Worm (Caenorhabditis elegans) whole organism, L2 larva: ENCODE measurements around the gene Y62H9A.2.

Experiments used
- C34F6.9 ChIP-seq: fragments of 150-350 bp; optimal IDR thresholded peaks from 2 replicates; lab custom pipeline; 2014; ENCODE audit warnings: missing biosample characterization, missing genetic modification characterization
- R02D3.7 ChIP-seq: fragments of 150-350 bp; optimal IDR thresholded peaks from 2 replicates; lab custom pipeline; 2014; ENCODE audit warnings: missing biosample characterization, missing genetic modification characterization
- ZK546.5 ChIP-seq: sonication (generic microtip); optimal IDR thresholded peaks from 2 replicates; lab custom pipeline; 2017; ENCODE audit warnings: missing biosample characterization, missing genetic modification characterization
- alr-1 ChIP-seq: fragments of 150-350 bp; optimal IDR thresholded peaks from 2 replicates; lab custom pipeline; 2014; ENCODE audit warnings: missing biosample characterization, missing genetic modification characterization
- aly-2 ChIP-seq: fragments of 150-350 bp; optimal IDR thresholded peaks from 2 replicates; lab custom pipeline; 2014; ENCODE audit warnings: missing biosample characterization, missing genetic modification characterization
- ama-1 ChIP-seq: fragments of 150-350 bp; optimal IDR thresholded peaks from 2 replicates; lab custom pipeline; 2018; ENCODE audit warnings: inconsistent platforms
- blmp-1 ChIP-seq: sonication (generic microtip); optimal IDR thresholded peaks from 2 replicates; lab custom pipeline; 2017; ENCODE audit warnings: missing genetic modification characterization, mild to moderate bottlenecking, missing compliant biosample characterization, antibody characterized with exemption, moderate library complexity; ENCODE audit not compliant: insufficient read depth
- ceh-16 ChIP-seq: fragments of 150-350 bp; optimal IDR thresholded peaks from 2 replicates; lab custom pipeline; 2014; ENCODE audit warnings: missing biosample characterization, missing genetic modification characterization
- ceh-82 ChIP-seq: fragments of 150-350 bp; optimal IDR thresholded peaks from 2 replicates; lab custom pipeline; 2014; ENCODE audit warnings: missing biosample characterization, missing genetic modification characterization
- crh-2 ChIP-seq: sonication (generic microtip); optimal IDR thresholded peaks from 2 replicates; lab custom pipeline; 2017; ENCODE audit warnings: missing biosample characterization, missing genetic modification characterization
- dmd-4 ChIP-seq: sonication (generic microtip); optimal IDR thresholded peaks from 2 replicates; lab custom pipeline; 2017; ENCODE audit warnings: missing biosample characterization, missing genetic modification characterization
- egl-27 ChIP-seq: sonication (generic microtip); optimal IDR thresholded peaks from 3 replicates; lab custom pipeline; 2017; ENCODE audit warnings: missing biosample characterization, missing genetic modification reagents, missing genetic modification characterization
- elt-1 ChIP-seq: fragments of 150-350 bp; optimal IDR thresholded peaks from 2 replicates; lab custom pipeline; 2014; ENCODE audit warnings: missing biosample characterization, missing genetic modification characterization
- elt-3 ChIP-seq: sonication (generic microtip); optimal IDR thresholded peaks from 2 replicates; lab custom pipeline; 2017; ENCODE audit warnings: missing biosample characterization, missing genetic modification characterization
- gmeb-1 ChIP-seq: fragments of 150-350 bp; optimal IDR thresholded peaks from 2 replicates; lab custom pipeline; 2014; ENCODE audit warnings: missing biosample characterization, missing genetic modification characterization
- lin-11 ChIP-seq: fragments of 150-350 bp; sonication (generic microtip); optimal IDR thresholded peaks from 2 replicates; lab custom pipeline; 2014; ENCODE audit warnings: missing biosample characterization, missing genetic modification characterization, inconsistent platforms, mixed read lengths
- lin-39 ChIP-seq: fragments of 150-350 bp; optimal IDR thresholded peaks from 2 replicates; lab custom pipeline; 2014; ENCODE audit warnings: missing biosample characterization, missing genetic modification reagents, missing genetic modification characterization
- mab-5 ChIP-seq: fragments of 150-350 bp; optimal IDR thresholded peaks from 2 replicates; lab custom pipeline; 2014; ENCODE audit warnings: missing biosample characterization, missing genetic modification characterization
- mbf-1 ChIP-seq: sonication (generic microtip); optimal IDR thresholded peaks from 2 replicates; lab custom pipeline; 2017; ENCODE audit warnings: missing biosample characterization, missing genetic modification characterization
- mdl-1 ChIP-seq, 2 experiments: fragments of 150-350 bp in 1 of 2; sonication (generic microtip) in 1 of 2; optimal IDR thresholded peaks; 2 replicates each; lab custom pipeline; 2017; ENCODE audit warnings: missing biosample characterization in 2 of 2, missing genetic modification characterization in 2 of 2
- nhr-10 ChIP-seq: sonication (generic microtip); optimal IDR thresholded peaks from 2 replicates; lab custom pipeline; 2017; ENCODE audit warnings: missing biosample characterization, missing genetic modification characterization
- nhr-11 ChIP-seq: fragments of 150-350 bp; optimal IDR thresholded peaks from 2 replicates; lab custom pipeline; 2014; ENCODE audit warnings: missing biosample characterization, missing genetic modification characterization
- nhr-12 ChIP-seq: fragments of 150-350 bp; optimal IDR thresholded peaks from 2 replicates; lab custom pipeline; 2014; ENCODE audit warnings: missing biosample characterization, missing genetic modification characterization
- nhr-129 ChIP-seq: fragments of 150-350 bp; optimal IDR thresholded peaks from 2 replicates; lab custom pipeline; 2014; ENCODE audit warnings: missing biosample characterization, missing genetic modification characterization
- nhr-21 ChIP-seq: fragments of 150-350 bp; optimal IDR thresholded peaks from 2 replicates; lab custom pipeline; 2014; ENCODE audit warnings: missing biosample characterization, missing genetic modification characterization
- nhr-237 ChIP-seq: fragments of 150-350 bp; optimal IDR thresholded peaks from 2 replicates; lab custom pipeline; 2014; ENCODE audit warnings: missing biosample characterization, missing genetic modification characterization
- nhr-77 ChIP-seq: fragments of 150-350 bp; optimal IDR thresholded peaks from 2 replicates; lab custom pipeline; 2014; ENCODE audit warnings: missing biosample characterization, missing genetic modification characterization
- skn-1 ChIP-seq: sonication (generic microtip); optimal IDR thresholded peaks from 2 replicates; lab custom pipeline; 2017; ENCODE audit warnings: missing biosample characterization, missing genetic modification characterization
- sma-3 ChIP-seq: sonication (generic microtip); optimal IDR thresholded peaks from 2 replicates; lab custom pipeline; 2016; ENCODE audit warnings: missing genetic modification reagents, missing genetic modification characterization, missing compliant biosample characterization
- snpc-4 ChIP-seq: fragments of 150-350 bp; optimal IDR thresholded peaks from 2 replicates; lab custom pipeline; 2014; ENCODE audit warnings: missing biosample characterization, missing genetic modification characterization
- unc-39 ChIP-seq: fragments of 150-350 bp; optimal IDR thresholded peaks from 2 replicates; lab custom pipeline; 2014; ENCODE audit warnings: missing biosample characterization, missing genetic modification characterization
- unc-55 ChIP-seq: fragments of 150-350 bp; sonication (generic microtip); optimal IDR thresholded peaks from 3 replicates; lab custom pipeline; 2014; ENCODE audit warnings: missing biosample characterization, missing genetic modification reagents, missing genetic modification characterization
- unc-62 ChIP-seq: fragments of 150-350 bp; optimal IDR thresholded peaks from 2 replicates; lab custom pipeline; 2014; ENCODE audit warnings: missing biosample characterization, missing genetic modification reagents, missing genetic modification characterization
- ztf-11 ChIP-seq: sonication (generic microtip); optimal IDR thresholded peaks from 2 replicates; lab custom pipeline; 2017; ENCODE audit warnings: missing biosample characterization, missing genetic modification characterization
- ztf-4 ChIP-seq: fragments of 150-350 bp; optimal IDR thresholded peaks from 2 replicates; lab custom pipeline; 2014; ENCODE audit warnings: missing biosample characterization, missing genetic modification characterization

Gene Y62H9A.2

ce11 chrX:11852494-11852893 lies 25.5 kb downstream of the Y62H9A.2 start, which contains the start of gene xtr-1:
Gene xtr-1, plus strand, starts transcription at chrX:11852794.
- TF ChIP-seq unc-39 (tag; lab: Kevin White, UChicago) (no peak), sma-3 (no peak), nhr-12 (tag; lab: Kevin White, UChicago) (no peak)
- TF ChIP-seq, all 48 proteins: peak for 0

DNA sequence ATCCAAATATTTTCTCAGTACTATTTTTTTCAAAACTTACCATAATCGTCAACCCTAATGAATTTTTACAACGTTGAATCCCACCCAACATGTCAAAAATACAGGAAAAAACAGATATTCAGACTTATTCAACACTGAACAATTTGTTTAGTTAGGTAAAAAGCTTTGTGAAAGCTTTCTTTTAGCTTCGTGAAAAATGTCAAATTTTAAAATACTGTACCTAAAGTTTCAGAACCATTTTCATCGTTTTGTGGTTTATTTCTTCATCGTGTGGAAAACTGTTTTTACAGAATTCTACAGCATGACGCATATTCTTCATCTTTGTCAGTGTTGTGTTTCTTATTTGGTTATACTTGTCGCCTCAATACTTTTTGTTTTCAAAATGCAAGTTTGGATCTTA lies 27.4 kb downstream of the Y62H9A.2 start, which contains the start of gene F54F7.14:
F54F7.14 (plus strand) TSS at position 301 of the 400 bp plus-strand sequence.
- TF ChIP-seq sma-3, result no peak
- TF ChIP-seq ztf-4 (tag; lab: Kevin White, UChicago), result no peak
- TF ChIP-seq R02D3.7 (tag; lab: Kevin White, UChicago), result no peak
- TF ChIP-seq aly-2 (tag; lab: Kevin White, UChicago), result no peak
- TF ChIP-seq nhr-21 (tag; lab: Kevin White, UChicago), result no peak
- TF ChIP-seq gmeb-1 (tag; lab: Kevin White, UChicago), result no peak
- TF ChIP-seq nhr-129, result no peak
- no peak for TF ChIP-seq nhr-10 (tag; lab: Kevin White, UChicago)
- TF ChIP-seq snpc-4, result no peak

DNA sequence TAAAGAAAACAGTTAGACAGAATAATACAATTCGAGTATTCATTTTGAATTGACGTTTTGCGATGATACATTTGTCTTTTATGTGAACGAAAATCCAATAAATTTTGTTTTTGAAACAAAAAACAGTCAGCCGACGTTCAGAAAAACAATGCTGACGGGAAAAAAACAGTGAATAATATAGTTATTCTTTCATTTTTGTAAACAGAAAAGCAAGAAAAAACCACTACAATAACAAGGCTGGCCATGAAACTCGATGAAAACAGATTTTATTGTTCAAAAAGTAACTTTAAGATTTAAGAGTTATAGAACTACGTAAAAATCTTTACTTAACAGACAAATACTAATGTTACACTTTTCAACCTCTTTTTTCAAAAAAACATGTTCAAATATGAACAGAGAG lies 27.9 kb downstream of the Y62H9A.2 start, which contains the start of gene F54F7.3:
F54F7.3 (minus strand) TSS at position 101 of the 400 bp plus-strand sequence.
- no peak for TF ChIP-seq nhr-11 (tag; lab: Kevin White, UChicago)
- no peak for TF ChIP-seq unc-55 (GFP tag; lab: Kevin White, UChicago)
- TF ChIP-seq lin-39 (tag; lab: Kevin White, UChicago), result no peak
- TF ChIP-seq nhr-77 (tag; lab: Kevin White, UChicago), result no peak
- TF ChIP-seq mbf-1, result no peak
- TF ChIP-seq egl-27 (tag; lab: Kevin White, UChicago), result no peak
- no peak for TF ChIP-seq skn-1 (tag; lab: Kevin White, UChicago)
- TF ChIP-seq ZK546.5 (tag; lab: Kevin White, UChicago), result no peak
- no peak for TF ChIP-seq lin-11 (tag; lab: Kevin White, UChicago)
- no peak for TF ChIP-seq elt-1
- TF ChIP-seq C34F6.9 (tag; lab: Kevin White, UChicago), result no peak
- no peak for TF ChIP-seq crh-2 (tag; lab: Kevin White, UChicago)
- TF ChIP-seq nhr-129, result no peak
- TF ChIP-seq, all 48 proteins: peak for 0

ce11 chrX:11848618-11849017 lies 29.4 kb downstream of the Y62H9A.2 start, which contains the start of gene F54F7.9:
Gene F54F7.9, minus strand, starts transcription at chrX:11848718.
- TF ChIP-seq ceh-82 (no peak), elt-3 (tag; lab: Kevin White, UChicago) (no peak), alr-1 (tag; lab: Kevin White, UChicago) (no peak), ztf-11 (tag; lab: Kevin White, UChicago) (no peak), unc-62 (no peak), ZK546.5 (tag; lab: Kevin White, UChicago) (no peak), mab-5 (tag; lab: Kevin White, UChicago) (no peak), skn-1 (tag; lab: Kevin White, UChicago) (no peak), mdl-1 (tag; optimal IDR thresholded peaks at IDR 0.05; lab: Kevin White, UChicago) (no peak)

DNA sequence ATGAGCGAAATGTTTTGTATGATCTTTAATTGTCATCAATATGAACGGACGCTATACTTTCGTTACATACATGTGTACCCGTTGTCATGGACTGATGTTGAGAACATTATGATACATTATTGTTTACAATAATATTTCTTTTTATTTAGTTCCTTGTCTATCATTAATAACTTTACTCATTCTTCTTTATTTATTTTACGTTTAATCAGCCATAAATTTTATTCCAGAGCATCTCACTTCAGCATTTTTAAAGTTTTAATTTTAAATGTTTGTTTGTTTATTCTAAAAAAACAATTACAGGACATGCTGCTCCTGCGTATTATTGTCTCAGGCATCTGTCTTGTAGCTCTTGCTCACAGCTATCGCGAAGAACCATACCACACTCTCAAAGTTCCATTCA lies 34.6 kb downstream of the Y62H9A.2 start, which contains the start of gene F54F7.2:
F54F7.2 (plus strand) TSS at position 301 of the 400 bp plus-strand sequence.
- TF ChIP-seq sma-3 (no peak), ztf-11 (tag; lab: Kevin White, UChicago) (no peak), nhr-237 (tag; lab: Kevin White, UChicago) (no peak), ama-1 (lab: Kevin White, UChicago) (no peak), blmp-1 (tag; lab: Kevin White, UChicago) (no peak), ceh-16 (no peak), crh-2 (tag; lab: Kevin White, UChicago) (no peak), dmd-4 (tag; lab: Kevin White, UChicago) (no peak), nhr-77 (tag; lab: Kevin White, UChicago) (no peak), alr-1 (tag; lab: Kevin White, UChicago) (no peak)
